Fruit fly (Drosophila melanogaster) whole organism, embryonic: ENCODE data around the gene Mgstl.

Experiments
- Atf6 ChIP-seq: fragments of 200-800 bp; sonication (Bioruptor generic); IDR thresholded peaks from 2 replicates; pipeline ENCODE4 v1.3.6; 2022; ENCODE audit warnings: missing biosample characterization, missing genetic modification characterization
- BEAF-32 ChIP-seq: fragments of 200-800 bp; sonication (Bioruptor generic); optimal IDR thresholded peaks from 3 replicates; lab custom pipeline; 2017; ENCODE audit warnings: missing biosample characterization, missing genetic modification characterization, mild to moderate bottlenecking, moderate library complexity, missing genetic modification reagents
- CG10209 ChIP-seq: fragments of 200-800 bp; sonication (Bioruptor generic); optimal IDR thresholded peaks from 3 replicates; lab custom pipeline; 2017; ENCODE audit warnings: missing biosample characterization, mild to moderate bottlenecking, missing genetic modification characterization, missing genetic modification reagents
- CG10959 ChIP-seq: fragments of 200-800 bp; sonication (Bioruptor generic); IDR thresholded peaks from 2 replicates; pipeline ENCODE4 v1.3.6; 2022; ENCODE audit warnings: missing biosample characterization, missing genetic modification characterization
- CG15479 ChIP-seq: fragments of 200-800 bp; sonication (Bioruptor generic); optimal IDR thresholded peaks from 3 replicates; lab custom pipeline; 2019; ENCODE audit warnings: missing biosample characterization, mild to moderate bottlenecking, missing genetic modification characterization, moderate library complexity
- CG1603 ChIP-seq: fragments of 200-800 bp; sonication (Bioruptor generic); optimal IDR thresholded peaks from 2 replicates; lab custom pipeline; 2019; ENCODE audit warnings: missing biosample characterization, mild to moderate bottlenecking, missing genetic modification characterization, moderate library complexity
- CG16815 ChIP-seq: fragments of 200-800 bp; sonication (Bioruptor generic); optimal IDR thresholded peaks from 3 replicates; lab custom pipeline; 2017; ENCODE audit warnings: missing biosample characterization, mild to moderate bottlenecking, missing genetic modification characterization
- CG17361 ChIP-seq: fragments of 200-800 bp; sonication (Bioruptor generic); IDR thresholded peaks from 3 replicates; pipeline ENCODE4 v1.3.6; 2022; ENCODE audit warnings: missing biosample characterization, missing genetic modification characterization
- CG2199 ChIP-seq: fragments of 200-800 bp; sonication (Bioruptor generic); IDR thresholded peaks from 3 replicates; pipeline ENCODE4 v1.3.6; 2022; ENCODE audit warnings: missing biosample characterization, missing genetic modification characterization
- CG2202 ChIP-seq: fragments of 200-800 bp; sonication (Bioruptor generic); optimal IDR thresholded peaks from 2 replicates; lab custom pipeline; 2018; ENCODE audit warnings: missing biosample characterization, mild to moderate bottlenecking, missing genetic modification characterization
- CG30403 ChIP-seq: fragments of 200-800 bp; sonication (Bioruptor generic); optimal IDR thresholded peaks from 3 replicates; lab custom pipeline; 2016; ENCODE audit warnings: missing biosample characterization, missing genetic modification characterization
- CG3163 ChIP-seq: fragments of 200-800 bp; sonication (Bioruptor generic); optimal IDR thresholded peaks from 3 replicates; lab custom pipeline; 2016; ENCODE audit warnings: missing biosample characterization, missing genetic modification characterization
- CG32532 ChIP-seq: fragments of 200-800 bp; sonication (Bioruptor generic); IDR thresholded peaks from 2 replicates; pipeline ENCODE4 v1.3.6; 2022; ENCODE audit warnings: missing biosample characterization, missing genetic modification characterization
- CG6689 ChIP-seq: fragments of 200-800 bp; sonication (Bioruptor generic); IDR thresholded peaks from 2 replicates; pipeline ENCODE4 v1.3.6; 2022; ENCODE audit warnings: missing biosample characterization, missing genetic modification characterization
- CG8944 ChIP-seq: fragments of 200-800 bp; sonication (Bioruptor generic); optimal IDR thresholded peaks from 3 replicates; lab custom pipeline; 2016; ENCODE audit warnings: missing biosample characterization, missing genetic modification characterization
- Dll ChIP-seq: fragments of 200-800 bp; sonication (Bioruptor generic); IDR thresholded peaks from 4 replicates; pipeline ENCODE4 v1.3.6; 2022; ENCODE audit warnings: missing biosample characterization, missing genetic modification characterization; ENCODE audit not compliant: partially characterized antibody
- Gug ChIP-seq: fragments of 200-800 bp; sonication (Bioruptor generic); IDR thresholded peaks from 4 replicates; pipeline ENCODE4 v1.3.6; 2022; ENCODE audit warnings: missing biosample characterization, missing genetic modification characterization
- HLH3B ChIP-seq: fragments of 200-800 bp; sonication (Bioruptor generic); IDR thresholded peaks from 2 replicates; pipeline ENCODE4 v1.3.6; 2022; ENCODE audit warnings: missing biosample characterization, missing genetic modification characterization
- HLH4C ChIP-seq: fragments of 200-800 bp; sonication (Bioruptor generic); IDR thresholded peaks from 3 replicates; pipeline ENCODE4 v1.3.6; 2022; ENCODE audit warnings: missing biosample characterization, missing genetic modification characterization; ENCODE audit not compliant: partially characterized antibody
- Lim3 ChIP-seq: fragments of 200-800 bp; sonication (Bioruptor generic); IDR thresholded peaks from 2 replicates; pipeline ENCODE4 v1.3.6; 2022; ENCODE audit warnings: missing biosample characterization, missing genetic modification characterization
- Rfx ChIP-seq: fragments of 200-800 bp; sonication (Bioruptor generic); IDR thresholded peaks from 2 replicates; pipeline ENCODE4 v1.3.6; 2022; ENCODE audit warnings: missing biosample characterization, missing genetic modification characterization
- Sox100B ChIP-seq: fragments of 200-800 bp; sonication (Bioruptor generic); optimal IDR thresholded peaks from 3 replicates; lab custom pipeline; 2018; ENCODE audit warnings: missing biosample characterization, mild to moderate bottlenecking, missing genetic modification characterization
- Trl ChIP-seq, 3 experiments: fragments of >200 bp in 2 of 3; fragments of 200-800 bp in 1 of 3; sonication (Bioruptor generic) in 1 of 3; optimal IDR thresholded peaks; 2 replicates in 1 of 3; 3 replicates in 2 of 3; lab custom pipeline; 2016 to 2017; ENCODE audit warnings: missing biosample characterization in 1 of 3, missing genetic modification characterization in 1 of 3
- bowl ChIP-seq: fragments of 200-800 bp; sonication (Bioruptor generic); IDR thresholded peaks from 2 replicates; pipeline ENCODE4 v1.3.6; 2022; ENCODE audit warnings: missing biosample characterization, missing genetic modification characterization
- chinmo ChIP-seq: fragments of 200-800 bp; sonication (Bioruptor generic); IDR thresholded peaks from 4 replicates; pipeline ENCODE4 v1.3.6; 2022; ENCODE audit warnings: missing biosample characterization, missing genetic modification characterization; ENCODE audit not compliant: partially characterized antibody
- danr ChIP-seq: fragments of 200-800 bp; sonication (Bioruptor generic); IDR thresholded peaks from 2 replicates; pipeline ENCODE4 v1.3.6; 2022; ENCODE audit warnings: missing biosample characterization, missing genetic modification characterization
- dm ChIP-seq: fragments of 200-800 bp; sonication (Bioruptor generic); optimal IDR thresholded peaks from 3 replicates; lab custom pipeline; 2016; ENCODE audit warnings: missing biosample characterization, missing genetic modification characterization
- dysf ChIP-seq: fragments of 200-800 bp; sonication (Bioruptor generic); IDR thresholded peaks from 3 replicates; pipeline ENCODE4 v1.3.6; 2022; ENCODE audit warnings: missing biosample characterization, missing genetic modification characterization
- ems ChIP-seq: fragments of 200-800 bp; sonication (Bioruptor generic); optimal IDR thresholded peaks from 3 replicates; lab custom pipeline; 2016; ENCODE audit warnings: missing biosample characterization, missing genetic modification characterization
- en ChIP-seq: fragments of 200-800 bp; sonication (Bioruptor generic); optimal IDR thresholded peaks from 2 replicates; lab custom pipeline; 2016; ENCODE audit warnings: missing biosample characterization, missing genetic modification characterization
- fd96Cb ChIP-seq: fragments of 200-800 bp; sonication (Bioruptor generic); optimal IDR thresholded peaks from 2 replicates; lab custom pipeline; 2018; ENCODE audit warnings: missing biosample characterization, mild to moderate bottlenecking, missing genetic modification characterization, moderate library complexity
- grn ChIP-seq: fragments of 200-800 bp; sonication (Bioruptor generic); optimal IDR thresholded peaks from 3 replicates; lab custom pipeline; 2017; ENCODE audit warnings: missing biosample characterization, missing genetic modification characterization
- her ChIP-seq: fragments of 200-800 bp; sonication (Bioruptor generic); optimal IDR thresholded peaks from 2 replicates; lab custom pipeline; 2016; ENCODE audit warnings: missing biosample characterization, missing genetic modification characterization
- nom ChIP-seq: fragments of 200-800 bp; sonication (Bioruptor generic); optimal IDR thresholded peaks from 2 replicates; lab custom pipeline; 2017; ENCODE audit warnings: missing biosample characterization, missing genetic modification characterization, mild to moderate bottlenecking, moderate library complexity, missing genetic modification reagents
- phol ChIP-seq: fragments of 200-800 bp; sonication (Bioruptor generic); optimal IDR thresholded peaks from 3 replicates; lab custom pipeline; 2018; ENCODE audit warnings: missing biosample characterization, mild to moderate bottlenecking, missing genetic modification characterization, moderate library complexity
- prd ChIP-seq, 3 experiments: fragments of >200 bp in 2 of 3; fragments of 200-800 bp in 1 of 3; sonication (Bioruptor generic) in 1 of 3; optimal IDR thresholded peaks in 2 of 3; IDR thresholded peaks in 1 of 3; 2 replicates in 2 of 3; 3 replicates in 1 of 3; pipeline versions ENCODE4 v1.3.6 to Lab custom; 2017 to 2022; ENCODE audit warnings: missing biosample characterization in 1 of 3, missing genetic modification characterization in 1 of 3
- pzg ChIP-seq: fragments of 200-800 bp; sonication (Bioruptor generic); optimal IDR thresholded peaks from 3 replicates; lab custom pipeline; 2018; ENCODE audit warnings: missing biosample characterization, mild to moderate bottlenecking, missing genetic modification characterization, moderate library complexity
- sens ChIP-seq: fragments of 200-800 bp; sonication (Bioruptor generic); peaks from one replicate; lab custom pipeline; 2016; ENCODE audit warnings: missing biosample characterization, missing genetic modification characterization
- sug ChIP-seq: fragments of 200-800 bp; optimal IDR thresholded peaks from 2 replicates; lab custom pipeline; 2019; ENCODE audit warnings: missing biosample characterization, mild to moderate bottlenecking, missing genetic modification characterization, moderate library complexity
- yki ChIP-seq: fragments of >200 bp; optimal IDR thresholded peaks from 3 replicates; lab custom pipeline; 2018
- z ChIP-seq: fragments of 200-800 bp; sonication (Bioruptor generic); IDR thresholded peaks from 3 replicates; pipeline ENCODE4 v1.3.6; 2022; ENCODE audit warnings: missing biosample characterization, missing genetic modification characterization

Gene Mgstl

dm6 chrX:21067474-21067873 is 25.5 kb downstream of the Mgstl start, which contains the start of gene CG32512 (continued):
- TF ChIP-seq en (GFP tag; lab: Kevin White, UChicago): no peak
- no peak for TF ChIP-seq CG10959 (GFP tag; lab: Robert Waterston, UW)
- TF ChIP-seq CG6689 (GFP tag; lab: Robert Waterston, UW): no peak
- no peak for TF ChIP-seq Dll (GFP tag; lab: Robert Waterston, UW)
- peak; percentile 20; the same call in 1 of the 2 replicates for TF ChIP-seq Rfx (GFP tag; lab: Robert Waterston, UW)

- TF ChIP-seq CG8944 (GFP tag; lab: Kevin White, UChicago): no peak
- TF ChIP-seq phol: peak; percentile 7
- no peak for TF ChIP-seq CG2202 (tag; lab: Kevin White, UChicago)
- 0 out of 3 replicates have a peak, but pooled peaks have one; percentile 12 for TF ChIP-seq CG17361 (GFP tag; lab: Robert Waterston, UW)
- TF ChIP-seq CG1603 (tag; lab: Kevin White, UChicago): no peak
- no peak for TF ChIP-seq prd (optimal IDR thresholded peaks at IDR 0.05; lab: Kevin White, UChicago)
- 0 out of 3 replicates have a peak, but pooled peaks have one; percentile 27 for TF ChIP-seq prd (GFP tag; IDR thresholded peaks at IDR 0.05; lab: Robert Waterston, UW)
- peak; percentile 5 for TF ChIP-seq fd96Cb (tag; lab: Kevin White, UChicago)
- no peak for TF ChIP-seq BEAF-32 (GFP tag; lab: Kevin White, UChicago)
- TF ChIP-seq sug (tag; lab: Kevin White, UChicago): no peak
- no peak for TF ChIP-seq bowl (GFP tag; lab: Robert Waterston, UW)
- TF ChIP-seq sens (GFP tag; lab: Kevin White, UChicago): peak; percentile 13
- TF ChIP-seq dm (GFP tag; lab: Kevin White, UChicago): no peak
- peak; percentile 19; the same call in 1 of the 2 replicates for TF ChIP-seq Rfx (GFP tag; lab: Robert Waterston, UW)
- 0 out of 2 replicates have a peak, but pooled peaks have one; percentile 17 for TF ChIP-seq HLH3B
- no peak for TF ChIP-seq her (GFP tag; lab: Kevin White, UChicago)
- TF ChIP-seq dysf (GFP tag; lab: Robert Waterston, UW): 0 out of 3 replicates have a peak, but pooled peaks have one; percentile 27
- peak; percentile 17 for TF ChIP-seq CG30403
- no peak for TF ChIP-seq danr (GFP tag; lab: Robert Waterston, UW)
- no peak for TF ChIP-seq HLH4C (GFP tag; lab: Robert Waterston, UW)
- no peak for TF ChIP-seq CG32532 (GFP tag; lab: Robert Waterston, UW)
- TF ChIP-seq Sox100B (GFP tag; lab: Kevin White, UChicago): peak; percentile 19
Measured at dm6 chrX:21067908-21068307, 26.0 kb downstream of the Mgstl start.

dm6 chrX:21071693-21072357 is 29.9 kb downstream of the Mgstl start:
- TF ChIP-seq grn: peak; percentile 34
- TF ChIP-seq CG10209: no peak
- TF ChIP-seq z (GFP tag; lab: Robert Waterston, UW): no peak
- TF ChIP-seq CG3163 (GFP tag; lab: Kevin White, UChicago): peak; percentile 89
- TF ChIP-seq Lim3: no peak
- TF ChIP-seq CG15479 (GFP tag; lab: Kevin White, UChicago): peak; percentile 44
- TF ChIP-seq ems (GFP tag; lab: Kevin White, UChicago): no peak
- no peak for TF ChIP-seq yki (lab: Kevin White, UChicago)
- no peak for TF ChIP-seq CG16815
- TF ChIP-seq Atf6 (GFP tag; lab: Robert Waterston, UW): no peak
- TF ChIP-seq nom: peak; percentile 74
- 0 out of 3 replicates have a peak, but pooled peaks have one; percentile 23 for TF ChIP-seq CG2199
- TF ChIP-seq pzg (GFP tag; lab: Kevin White, UChicago): no peak
- peak; percentile 41 to 66 for TF ChIP-seq Trl (optimal IDR thresholded peaks at IDR 0.05; lab: Kevin White, UChicago)
- TF ChIP-seq Trl (GFP tag; optimal IDR thresholded peaks at IDR 0.05; lab: Kevin White, UChicago): no peak
- 0 out of 4 replicates have a peak, but pooled peaks have one; percentile 43 for TF ChIP-seq chinmo (GFP tag; lab: Robert Waterston, UW)
- TF ChIP-seq Gug: no peak
